Worm (Caenorhabditis elegans): Measurements from ENCODE around the gene srd-28.

DNA sequence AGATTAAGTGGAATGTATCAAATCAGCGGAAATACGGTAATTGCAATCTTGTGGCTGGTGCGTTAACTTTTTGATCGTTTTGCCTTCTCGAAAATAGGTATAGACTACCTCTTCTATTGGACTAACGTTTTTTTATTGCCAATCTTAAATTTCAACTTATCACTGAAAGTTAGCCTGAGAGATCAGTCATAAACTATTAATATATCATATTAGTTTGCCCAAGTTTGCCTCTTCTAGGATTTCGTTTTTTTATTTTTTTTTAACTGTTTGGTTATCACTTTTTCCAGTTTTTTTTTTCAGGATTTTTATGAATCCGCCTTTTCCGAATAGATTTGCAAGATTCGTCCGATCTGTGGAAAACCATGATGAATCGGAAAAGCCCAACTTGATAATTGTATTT lies 5.9 kb upstream of the srd-28 start, which contains the start of gene kin-30:
- no peak for TF ChIP-seq ama-1 (optimal IDR thresholded peaks at IDR 0.05)
- TF ChIP-seq scrt-1 (GFP tag; IDR thresholded peaks at IDR 0.05) = no peak
- no peak for TF ChIP-seq sea-1 (GFP tag; conservative IDR thresholded peaks at IDR 0.05)
- TF ChIP-seq flt-1 (GFP tag; IDR thresholded peaks at IDR 0.05) = no peak
- no peak for TF ChIP-seq tbx-11 (GFP tag; IDR thresholded peaks at IDR 0.05)
- no peak for TF ChIP-seq tbx-37 (GFP tag; conservative IDR thresholded peaks at IDR 0.05)
- no peak for TF ChIP-seq ets-7 (tag; optimal IDR thresholded peaks at IDR 0.05)
- no peak for TF ChIP-seq hmbx-1 (tag; optimal IDR thresholded peaks at IDR 0.05)
- no peak for TF ChIP-seq ceh-36 (tag; optimal IDR thresholded peaks at IDR 0.05)
- no peak for TF ChIP-seq ceh-13 (GFP tag; optimal IDR thresholded peaks at IDR 0.05)
- no peak for TF ChIP-seq hmg-4 (GFP tag; optimal IDR thresholded peaks at IDR 0.05)
- TF ChIP-seq hnd-1 (tag; optimal IDR thresholded peaks at IDR 0.05) = no peak

All from whole organism, early embryonic.